Worm (Caenorhabditis elegans) whole organism, L3 larva: ENCODE data around the gene srh-251.

Experiments
- R02D3.7 ChIP-seq: fragments of 150-350 bp; optimal IDR thresholded peaks from 2 replicates; lab custom pipeline; 2014; ENCODE audit warnings: missing biosample characterization, missing genetic modification characterization
- elt-3 ChIP-seq, 3 experiments: fragments of 150-350 bp in 1 of 3; sonication (generic microtip) in 2 of 3; optimal IDR thresholded peaks; 2 replicates in 2 of 3; 4 replicates in 1 of 3; lab custom pipeline; 2014 to 2017; ENCODE audit warnings: missing biosample characterization in 3 of 3, missing genetic modification characterization in 3 of 3
- fkh-10 ChIP-seq: sonication (generic microtip); optimal IDR thresholded peaks from 2 replicates; lab custom pipeline; 2017; ENCODE audit warnings: missing biosample characterization, missing genetic modification reagents, missing genetic modification characterization
- mml-1 ChIP-seq: fragments of 150-350 bp; sonication (generic microtip); optimal IDR thresholded peaks from 3 replicates; lab custom pipeline; 2014; ENCODE audit warnings: missing biosample characterization, missing genetic modification characterization
- nfya-1 ChIP-seq: sonication (generic microtip); optimal IDR thresholded peaks from 2 replicates; lab custom pipeline; 2017; ENCODE audit warnings: missing genetic modification characterization, mild to moderate bottlenecking, missing compliant biosample characterization, antibody characterized with exemption, moderate library complexity; ENCODE audit not compliant: insufficient read depth
- nhr-237 ChIP-seq: fragments of 150-350 bp; optimal IDR thresholded peaks from 2 replicates; lab custom pipeline; 2014; ENCODE audit warnings: missing biosample characterization, missing genetic modification characterization
- nhr-25 ChIP-seq: sonication (generic microtip); optimal IDR thresholded peaks from 2 replicates; lab custom pipeline; 2017; ENCODE audit warnings: missing biosample characterization, missing genetic modification characterization
- nhr-28 ChIP-seq: fragments of 150-350 bp; optimal IDR thresholded peaks from 2 replicates; lab custom pipeline; 2014; ENCODE audit warnings: missing biosample characterization, missing genetic modification characterization
- nhr-76 ChIP-seq: fragments of 150-350 bp; sonication (generic microtip); optimal IDR thresholded peaks from 5 replicates; lab custom pipeline; 2014; ENCODE audit warnings: missing biosample characterization, missing genetic modification characterization
- sea-2 ChIP-seq: fragments of 150-350 bp; sonication (generic microtip); optimal IDR thresholded peaks from 4 replicates; lab custom pipeline; 2014; ENCODE audit warnings: missing biosample characterization, missing genetic modification reagents, missing genetic modification characterization
- snpc-4 ChIP-seq: fragments of 150-350 bp; optimal IDR thresholded peaks from 2 replicates; lab custom pipeline; 2014; ENCODE audit warnings: missing biosample characterization, missing genetic modification characterization

DNA sequence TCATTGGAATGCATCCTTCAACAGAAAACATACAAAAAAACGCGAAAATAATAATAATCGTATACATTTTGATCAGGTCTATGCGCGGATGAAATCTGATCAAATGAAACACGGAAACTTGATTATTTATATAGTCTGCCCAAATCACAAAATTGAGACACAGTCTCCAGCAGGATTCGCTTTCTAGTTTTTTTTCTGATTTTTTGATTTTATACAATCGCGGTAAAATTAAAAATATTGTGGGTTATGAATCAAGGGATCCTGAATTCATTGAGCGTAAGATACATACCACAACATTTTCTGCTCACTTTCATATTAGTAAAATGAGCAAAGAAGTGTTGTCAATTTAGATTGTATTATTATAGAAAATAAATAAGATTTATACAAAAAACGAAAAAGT, 30.7 kb downstream of the srh-251 start, which contains the start of gene clec-230:
- TF ChIP-seq nhr-76 (tag; lab: Kevin White, UChicago) (no peak), sea-2 (GFP tag; lab: Kevin White, UChicago) (no peak), elt-3 (tag; optimal IDR thresholded peaks at IDR 0.05; lab: Kevin White, UChicago) (no peak), nhr-25 (tag; lab: Kevin White, UChicago) (no peak), nhr-237 (no peak), R02D3.7 (tag; lab: Kevin White, UChicago) (no peak), mml-1 (tag; lab: Kevin White, UChicago) (no peak), fkh-10 (GFP tag; lab: Kevin White, UChicago) (no peak), nfya-1 (tag; lab: Kevin White, UChicago) (no peak), nhr-28 (no peak), snpc-4 (no peak)
